Fruit fly (Drosophila melanogaster) whole organism, wandering third instar larva: Measurements from ENCODE around the gene SmD1.

Source experiments
- OdsH ChIP-seq: fragments of 200-800 bp; sonication (Bioruptor generic); optimal IDR thresholded peaks from 2 replicates; lab custom pipeline; 2016; ENCODE audit warnings: missing biosample characterization, mild to moderate bottlenecking, missing genetic modification characterization
- psq ChIP-seq: fragments of 200-800 bp; sonication (Bioruptor generic); optimal IDR thresholded peaks from 3 replicates; lab custom pipeline; 2017; ENCODE audit warnings: missing biosample characterization, mild to moderate bottlenecking, missing genetic modification characterization, moderate library complexity
- sage ChIP-seq: fragments of 200-800 bp; sonication (Bioruptor generic); optimal IDR thresholded peaks from 2 replicates; lab custom pipeline; 2016; ENCODE audit warnings: missing biosample characterization, mild to moderate bottlenecking, missing genetic modification characterization
- sv ChIP-seq: fragments of 200-800 bp; sonication (Bioruptor generic); optimal IDR thresholded peaks from 3 replicates; lab custom pipeline; 2016; ENCODE audit warnings: missing biosample characterization, missing genetic modification characterization
- usp ChIP-seq: fragments of >200 bp; optimal IDR thresholded peaks from 2 replicates; lab custom pipeline; 2017; ENCODE audit warnings: missing biosample characterization, missing genetic modification characterization

dm6 chr3L:12745121-12745770 lies 10.8 kb upstream of the SmD1 start, which contains the start of gene CG32109:
- TF ChIP-seq OdsH (GFP tag; lab: Kevin White, UChicago) (no peak), sage (GFP tag; lab: Kevin White, UChicago) (peak; percentile 26), usp (GFP tag; lab: Kevin White, UChicago) (no peak), sv (GFP tag; lab: Kevin White, UChicago) (no peak), psq (GFP tag; lab: Kevin White, UChicago) (no peak)
